Worm (Caenorhabditis elegans): Measurements from ENCODE around the gene scrm-7.
A peak's percentile ranks its signal among the peaks of the same experiment; 100 is the strongest.

DNA sequence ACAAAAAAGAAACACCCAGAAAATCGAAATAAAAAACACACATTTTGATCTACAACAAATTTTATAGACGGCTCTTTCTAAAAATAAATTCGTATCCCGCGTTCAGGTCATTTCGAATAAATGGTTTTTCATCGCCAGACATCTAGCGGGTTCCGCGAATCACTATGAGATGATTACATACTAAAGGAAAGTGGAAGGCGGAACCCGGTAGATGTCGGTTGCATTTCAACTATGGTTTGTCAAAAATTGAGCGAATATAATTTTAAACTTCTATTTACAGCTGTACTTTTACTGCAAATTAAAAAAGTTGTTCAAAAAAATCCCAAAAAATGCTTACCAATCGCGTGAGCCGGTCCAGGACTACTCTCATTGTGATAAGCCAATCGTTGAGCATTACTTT is 18.3 kb upstream of the scrm-7 start:
- TF ChIP-seq nhr-10 (tag; optimal IDR thresholded peaks at IDR 0.05) (no peak), lin-39 (tag; optimal IDR thresholded peaks at IDR 0.05) (no peak), lin-11 (tag; optimal IDR thresholded peaks at IDR 0.05) (no peak), snpc-4 (tag; optimal IDR thresholded peaks at IDR 0.05) (peak; percentile 39), nhr-23 (tag; optimal IDR thresholded peaks at IDR 0.05) (no peak), aly-2 (tag; optimal IDR thresholded peaks at IDR 0.05) (no peak), nhr-77 (tag; optimal IDR thresholded peaks at IDR 0.05) (no peak), ztf-11 (tag; optimal IDR thresholded peaks at IDR 0.05) (no peak), ztf-1 (GFP tag; conservative IDR thresholded peaks at IDR 0.05) (no peak)

Data from whole organism, L2 larva.